Worm (Caenorhabditis elegans): ENCODE data around the gene hil-2.

ce11 chrIV:6254635-6255034 lies 39.4 kb upstream of the hil-2 start, which contains the start of gene T13A10.64:
- no peak for TF ChIP-seq ccch-3 (GFP tag; optimal IDR thresholded peaks at IDR 0.05)
- TF ChIP-seq sea-2 (GFP tag; IDR thresholded peaks at IDR 0.05), result no peak
- TF ChIP-seq mes-4 (tag; optimal IDR thresholded peaks at IDR 0.05), result no peak
- TF ChIP-seq rec-8 (tag; optimal IDR thresholded peaks at IDR 0.05), result no peak
- no peak for TF ChIP-seq akir-1 (GFP tag; optimal IDR thresholded peaks at IDR 0.05)
- no peak for TF ChIP-seq snpc-4 (GFP tag; optimal IDR thresholded peaks at IDR 0.05)
- TF ChIP-seq snpc-4 (tag; optimal IDR thresholded peaks at IDR 0.05), result no peak
- TF ChIP-seq zfh-2 (GFP tag; conservative IDR thresholded peaks at IDR 0.05), result no peak
